Fruit fly (Drosophila melanogaster) whole organism, embryonic: Measurements from ENCODE around the gene Sap130.
A peak's percentile ranks its signal among the peaks of the same experiment; 100 is the strongest.

Source experiments
- ATbp ChIP-seq: fragments of 200-800 bp; sonication (Bioruptor generic); optimal IDR thresholded peaks from 2 replicates; lab custom pipeline; 2017; ENCODE audit warnings: missing biosample characterization, mild to moderate bottlenecking, missing genetic modification characterization, missing genetic modification reagents
- Atf6 ChIP-seq: fragments of 200-800 bp; sonication (Bioruptor generic); IDR thresholded peaks from 2 replicates; pipeline ENCODE4 v1.3.6; 2022; ENCODE audit warnings: missing biosample characterization, missing genetic modification characterization
- Bdp1 ChIP-seq: fragments of 200-800 bp; sonication (Bioruptor generic); optimal IDR thresholded peaks from 3 replicates; lab custom pipeline; 2016; ENCODE audit warnings: missing biosample characterization, missing genetic modification characterization
- CG10267 ChIP-seq: fragments of 200-800 bp; sonication (Bioruptor generic); optimal IDR thresholded peaks from 2 replicates; lab custom pipeline; 2018; ENCODE audit warnings: missing biosample characterization, mild to moderate bottlenecking, missing genetic modification characterization, moderate library complexity
- CG10431 ChIP-seq: fragments of 200-800 bp; sonication (Bioruptor generic); optimal IDR thresholded peaks from 3 replicates; lab custom pipeline; 2018; ENCODE audit warnings: missing biosample characterization, mild to moderate bottlenecking, missing genetic modification characterization
- CG1529 ChIP-seq: fragments of 200-800 bp; sonication (Bioruptor generic); optimal IDR thresholded peaks from 3 replicates; lab custom pipeline; 2018; ENCODE audit warnings: missing biosample characterization, missing genetic modification characterization
- CG15696 ChIP-seq: fragments of 200-800 bp; sonication (Bioruptor generic); optimal IDR thresholded peaks from 2 replicates; lab custom pipeline; 2019; ENCODE audit warnings: missing biosample characterization, mild to moderate bottlenecking, missing genetic modification characterization, moderate library complexity
- CG16813 ChIP-seq: fragments of 200-800 bp; sonication (Bioruptor generic); IDR thresholded peaks from 3 replicates; pipeline ENCODE4 v1.3.6; 2022; ENCODE audit warnings: missing biosample characterization, missing genetic modification characterization; ENCODE audit not compliant: partially characterized antibody
- CG17912 ChIP-seq: fragments of 200-800 bp; sonication (Bioruptor generic); optimal IDR thresholded peaks from 2 replicates; lab custom pipeline; 2018; ENCODE audit warnings: missing biosample characterization, mild to moderate bottlenecking, missing genetic modification characterization
- CG1792 ChIP-seq: fragments of 200-800 bp; sonication (Bioruptor generic); optimal IDR thresholded peaks from 2 replicates; lab custom pipeline; 2016; ENCODE audit warnings: missing biosample characterization, missing genetic modification characterization
- CG18619 ChIP-seq: fragments of 200-800 bp; sonication (Bioruptor generic); optimal IDR thresholded peaks from 3 replicates; lab custom pipeline; 2017; ENCODE audit warnings: missing biosample characterization, mild to moderate bottlenecking, missing genetic modification characterization
- CG2202 ChIP-seq: fragments of 200-800 bp; sonication (Bioruptor generic); optimal IDR thresholded peaks from 2 replicates; lab custom pipeline; 2018; ENCODE audit warnings: missing biosample characterization, mild to moderate bottlenecking, missing genetic modification characterization
- CG31365 ChIP-seq: fragments of 200-800 bp; sonication (Bioruptor generic); optimal IDR thresholded peaks from 2 replicates; lab custom pipeline; 2018; ENCODE audit warnings: missing biosample characterization, mild to moderate bottlenecking, missing genetic modification characterization
- CG4282 ChIP-seq: fragments of 200-800 bp; sonication (Bioruptor generic); optimal IDR thresholded peaks from 2 replicates; lab custom pipeline; 2016; ENCODE audit warnings: missing biosample characterization, missing genetic modification characterization
- CG4617 ChIP-seq: fragments of 200-800 bp; sonication (Bioruptor generic); optimal IDR thresholded peaks from 3 replicates; lab custom pipeline; 2016; ENCODE audit warnings: missing biosample characterization, missing genetic modification characterization, borderline replicate concordance
- CG6813 ChIP-seq: fragments of 200-800 bp; sonication (Bioruptor generic); optimal IDR thresholded peaks from 2 replicates; lab custom pipeline; 2017; ENCODE audit warnings: missing biosample characterization, missing genetic modification characterization, mild to moderate bottlenecking, moderate library complexity, missing genetic modification reagents
- CG9609 ChIP-seq: fragments of 200-800 bp; sonication (Bioruptor generic); optimal IDR thresholded peaks from 3 replicates; lab custom pipeline; 2016; ENCODE audit warnings: missing biosample characterization, missing genetic modification characterization
- CkIIα-i1 ChIP-seq: fragments of 200-800 bp; sonication (Bioruptor generic); IDR thresholded peaks from 2 replicates; pipeline ENCODE4 v1.3.6; 2022; ENCODE audit warnings: missing biosample characterization, missing genetic modification characterization
- D19A ChIP-seq: fragments of 200-800 bp; optimal IDR thresholded peaks from 3 replicates; lab custom pipeline; 2019; ENCODE audit warnings: missing biosample characterization, mild to moderate bottlenecking, missing genetic modification characterization, moderate library complexity
- Dbx ChIP-seq: fragments of 200-800 bp; sonication (Bioruptor generic); IDR thresholded peaks from 3 replicates; pipeline ENCODE4 v1.3.6; 2022; ENCODE audit warnings: missing biosample characterization, missing genetic modification characterization
- Fer3 ChIP-seq: fragments of 200-800 bp; sonication (Bioruptor generic); optimal IDR thresholded peaks from 2 replicates; lab custom pipeline; 2018; ENCODE audit warnings: missing biosample characterization, mild to moderate bottlenecking, missing genetic modification characterization, moderate library complexity
- GATAe ChIP-seq: fragments of 200-800 bp; sonication (Bioruptor generic); conservative IDR thresholded peaks from 2 replicates; pipeline ENCODE4 v1.3.6; 2022; ENCODE audit warnings: missing biosample characterization, missing genetic modification characterization
- HHEX ChIP-seq: fragments of 200-800 bp; sonication (Bioruptor generic); optimal IDR thresholded peaks from 3 replicates; lab custom pipeline; 2017; ENCODE audit warnings: missing biosample characterization, mild to moderate bottlenecking, missing genetic modification characterization, missing genetic modification reagents
- Lpt ChIP-seq: fragments of >200 bp; optimal IDR thresholded peaks from 2 replicates; lab custom pipeline; 2018; ENCODE audit warnings: missing biosample characterization, missing genetic modification characterization
- Neu2 ChIP-seq: fragments of 200-800 bp; sonication (Bioruptor generic); optimal IDR thresholded peaks from 3 replicates; lab custom pipeline; 2016; ENCODE audit warnings: missing biosample characterization, missing genetic modification characterization, borderline replicate concordance
- Opbp ChIP-seq: fragments of 200-800 bp; sonication (Bioruptor generic); IDR thresholded peaks from 3 replicates; pipeline ENCODE4 v1.3.6; 2022; ENCODE audit warnings: missing biosample characterization, missing genetic modification characterization; ENCODE audit not compliant: partially characterized antibody
- PHDP ChIP-seq: fragments of 200-800 bp; sonication (Bioruptor generic); optimal IDR thresholded peaks from 3 replicates; lab custom pipeline; 2018; ENCODE audit warnings: missing biosample characterization, mild to moderate bottlenecking, missing genetic modification characterization, moderate library complexity
- Pdp1 ChIP-seq, 2 experiments: fragments of 200-800 bp; sonication (Bioruptor generic); optimal IDR thresholded peaks; 3 replicates each; lab custom pipeline; 2016; ENCODE audit warnings: missing biosample characterization in 2 of 2, missing genetic modification characterization in 2 of 2, mild to moderate bottlenecking in 1 of 2, moderate library complexity in 1 of 2
- Vsx1 ChIP-seq: fragments of 200-800 bp; sonication (Bioruptor generic); optimal IDR thresholded peaks from 2 replicates; lab custom pipeline; 2017; ENCODE audit warnings: missing biosample characterization, mild to moderate bottlenecking, missing genetic modification characterization, missing genetic modification reagents
- al ChIP-seq: fragments of 200-800 bp; sonication (Bioruptor generic); IDR thresholded peaks from 2 replicates; pipeline ENCODE4 v1.3.6; 2022; ENCODE audit warnings: missing biosample characterization, missing genetic modification characterization
- bbx ChIP-seq: fragments of 200-800 bp; sonication (Bioruptor generic); IDR thresholded peaks from 2 replicates; pipeline ENCODE4 v1.3.6; 2022; ENCODE audit warnings: missing biosample characterization, missing genetic modification characterization; ENCODE audit not compliant: partially characterized antibody
- br ChIP-seq: fragments of >200 bp; optimal IDR thresholded peaks from 2 replicates; lab custom pipeline; 2017
- chm ChIP-seq: fragments of 200-800 bp; sonication (Bioruptor generic); IDR thresholded peaks from 2 replicates; pipeline ENCODE4 v1.3.6; 2022; ENCODE audit warnings: missing biosample characterization, missing genetic modification characterization
- crc ChIP-seq: fragments of 200-800 bp; sonication (Bioruptor generic); optimal IDR thresholded peaks from 2 replicates; lab custom pipeline; 2016; ENCODE audit warnings: missing biosample characterization, missing genetic modification characterization
- fd64A ChIP-seq: fragments of 200-800 bp; sonication (Bioruptor generic); optimal IDR thresholded peaks from 3 replicates; lab custom pipeline; 2018; ENCODE audit warnings: missing biosample characterization, mild to moderate bottlenecking, missing genetic modification characterization
- gcm ChIP-seq: fragments of 200-800 bp; sonication (Bioruptor generic); optimal IDR thresholded peaks from 2 replicates; lab custom pipeline; 2019; ENCODE audit warnings: missing biosample characterization, mild to moderate bottlenecking, missing genetic modification characterization, moderate library complexity
- gem ChIP-seq: fragments of 200-800 bp; sonication (Bioruptor generic); optimal IDR thresholded peaks from 2 replicates; lab custom pipeline; 2019; ENCODE audit warnings: missing biosample characterization, mild to moderate bottlenecking, missing genetic modification characterization, moderate library complexity
- gsb ChIP-seq: fragments of 200-800 bp; sonication (Bioruptor generic); IDR thresholded peaks from 2 replicates; pipeline ENCODE4 v1.3.6; 2022; ENCODE audit warnings: missing biosample characterization, missing genetic modification characterization
- gt ChIP-seq: fragments of 200-800 bp; sonication (Bioruptor generic); IDR thresholded peaks from 2 replicates; pipeline ENCODE4 v1.3.6; 2022; ENCODE audit warnings: missing biosample characterization, missing genetic modification characterization
- inv ChIP-seq: fragments of 200-800 bp; sonication (Bioruptor generic); IDR thresholded peaks from 2 replicates; pipeline ENCODE4 v1.3.6; 2022; ENCODE audit warnings: missing biosample characterization, missing genetic modification characterization; ENCODE audit not compliant: partially characterized antibody
- jing ChIP-seq: fragments of 200-800 bp; sonication (Bioruptor generic); optimal IDR thresholded peaks from 2 replicates; lab custom pipeline; 2018; ENCODE audit warnings: missing biosample characterization, mild to moderate bottlenecking, missing genetic modification characterization
- ken ChIP-seq: fragments of 200-800 bp; sonication (Bioruptor generic); IDR thresholded peaks from 3 replicates; pipeline ENCODE4 v1.3.6; 2022; ENCODE audit warnings: missing biosample characterization, missing genetic modification characterization
- mirr ChIP-seq: fragments of 200-800 bp; sonication (Bioruptor generic); optimal IDR thresholded peaks from 3 replicates; lab custom pipeline; 2018; ENCODE audit warnings: missing biosample characterization, mild to moderate bottlenecking, missing genetic modification characterization
- pb ChIP-seq: fragments of 200-800 bp; sonication (Bioruptor generic); optimal IDR thresholded peaks from 3 replicates; lab custom pipeline; 2016; ENCODE audit warnings: missing biosample characterization, missing genetic modification characterization
- repo ChIP-seq: fragments of 200-800 bp; sonication (Bioruptor generic); optimal IDR thresholded peaks from 2 replicates; lab custom pipeline; 2016; ENCODE audit warnings: missing biosample characterization, missing genetic modification characterization
- sob ChIP-seq: fragments of 200-800 bp; sonication (Bioruptor generic); IDR thresholded peaks from 2 replicates; pipeline ENCODE4 v1.3.6; 2022; ENCODE audit warnings: missing biosample characterization, missing genetic modification characterization
- toy ChIP-seq: fragments of 200-800 bp; sonication (Bioruptor generic); IDR thresholded peaks from 2 replicates; pipeline ENCODE4 v1.3.6; 2022; ENCODE audit warnings: missing biosample characterization, missing genetic modification characterization
- trh ChIP-seq: fragments of 200-800 bp; sonication (Bioruptor generic); optimal IDR thresholded peaks from 2 replicates; lab custom pipeline; 2016; ENCODE audit warnings: missing biosample characterization, missing genetic modification characterization
- unpg ChIP-seq: fragments of 200-800 bp; sonication (Bioruptor generic); optimal IDR thresholded peaks from 3 replicates; lab custom pipeline; 2018; ENCODE audit warnings: missing biosample characterization, mild to moderate bottlenecking, missing genetic modification characterization, moderate library complexity
- wdn ChIP-seq: fragments of 200-800 bp; sonication (Bioruptor generic); IDR thresholded peaks from 2 replicates; pipeline ENCODE4 v1.3.6; 2022; ENCODE audit warnings: missing biosample characterization, missing genetic modification characterization
- zen2 ChIP-seq: fragments of 200-800 bp; sonication (Bioruptor generic); IDR thresholded peaks from 3 replicates; pipeline ENCODE4 v1.3.6; 2022; ENCODE audit warnings: missing biosample characterization, missing genetic modification characterization; ENCODE audit not compliant: partially characterized antibody

The Sap130 gene

DNA sequence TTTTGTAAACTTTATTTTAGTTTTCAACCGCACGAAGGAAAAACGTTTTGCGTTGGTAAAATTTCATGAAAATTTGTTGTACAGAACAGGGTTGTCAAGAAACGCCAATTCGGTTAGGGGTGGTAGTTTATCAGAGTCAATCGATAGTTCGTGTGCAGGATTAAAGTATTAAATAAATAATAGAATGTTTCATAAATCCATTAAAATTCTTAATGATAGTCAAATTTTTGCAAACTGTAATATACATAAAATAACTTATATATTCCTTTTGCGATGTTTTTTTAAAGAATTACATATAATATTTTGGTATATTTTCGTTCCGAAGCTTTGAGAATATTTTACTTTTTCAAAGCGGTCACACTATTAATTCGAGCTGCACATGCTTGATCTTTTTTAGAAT lies 8.2 kb downstream of the Sap130 start, which contains the start of the genes Sf3a2 and CG42588 (continued):
- TF ChIP-seq Atf6 (GFP tag; lab: Robert Waterston, UW) = peak; percentile 76; the same call in 1 of the 2 replicates
- no peak for TF ChIP-seq jing
- TF ChIP-seq fd64A = no peak
- TF ChIP-seq CG16813 (GFP tag; lab: Robert Waterston, UW) = peak; percentile 83
- TF ChIP-seq CG1792 (GFP tag; lab: Kevin White, UChicago) = peak; percentile 17
- TF ChIP-seq CG15696 (tag; lab: Kevin White, UChicago) = peak; percentile 78
- no peak for TF ChIP-seq Vsx1 (GFP tag; lab: Kevin White, UChicago)
- no peak for TF ChIP-seq CG4282 (GFP tag; lab: Kevin White, UChicago)
- no peak for TF ChIP-seq pb (GFP tag; lab: Kevin White, UChicago)
- TF ChIP-seq chm (GFP tag; lab: Robert Waterston, UW) = peak; percentile 57; the same call in 1 of the 2 replicates
- no peak for TF ChIP-seq CkIIα-i1 (GFP tag; lab: Robert Waterston, UW)
- TF ChIP-seq CG10267 = peak; percentile 78
- no peak for TF ChIP-seq Fer3 (tag; lab: Kevin White, UChicago)
- TF ChIP-seq PHDP (tag; lab: Kevin White, UChicago) = peak; percentile 71
- no peak for TF ChIP-seq Neu2
- no peak for TF ChIP-seq mirr
- TF ChIP-seq Lpt = no peak
- peak; percentile 2 to 37 for TF ChIP-seq Pdp1 (GFP tag; optimal IDR thresholded peaks at IDR 0.05; lab: Kevin White, UChicago)
- no peak for TF ChIP-seq repo
- TF ChIP-seq inv (GFP tag; lab: Robert Waterston, UW) = peak; percentile 80
- TF ChIP-seq ATbp (GFP tag; lab: Kevin White, UChicago) = no peak
- peak; percentile 41 for TF ChIP-seq unpg (GFP tag; lab: Kevin White, UChicago)
- TF ChIP-seq CG2202 = peak; percentile 2
- peak; percentile 74 for TF ChIP-seq bbx (GFP tag; lab: Robert Waterston, UW)
- no peak for TF ChIP-seq br
- peak; percentile 47 for TF ChIP-seq Bdp1 (GFP tag; lab: Kevin White, UChicago)
- TF ChIP-seq CG10431 = no peak
- TF ChIP-seq Dbx = peak; percentile 83
- TF ChIP-seq sob (GFP tag; lab: Robert Waterston, UW) = peak; percentile 69; the same call in 1 of the 2 replicates
- TF ChIP-seq CG18619 = peak; percentile 19
- no peak for TF ChIP-seq trh (GFP tag; lab: Kevin White, UChicago)
- TF ChIP-seq crc (GFP tag; lab: Kevin White, UChicago) = no peak
- TF ChIP-seq CG31365 (tag; lab: Kevin White, UChicago) = no peak
- peak; percentile 72 for TF ChIP-seq gem (tag; lab: Kevin White, UChicago)
- peak; percentile 80 for TF ChIP-seq CG4617 (GFP tag; lab: Kevin White, UChicago)
- TF ChIP-seq gsb (GFP tag; lab: Robert Waterston, UW) = no peak
- peak; percentile 12 for TF ChIP-seq gcm (GFP tag; lab: Kevin White, UChicago)
- peak; percentile 76 for TF ChIP-seq Opbp (GFP tag; lab: Robert Waterston, UW)
- TF ChIP-seq GATAe (GFP tag; lab: Robert Waterston, UW) = no peak
- TF ChIP-seq CG9609 (GFP tag; lab: Kevin White, UChicago) = peak; percentile 10
- no peak for TF ChIP-seq HHEX
- TF ChIP-seq zen2 (GFP tag; lab: Robert Waterston, UW) = no peak; the same call in 2 of the 3 replicates
- TF ChIP-seq al (GFP tag; lab: Robert Waterston, UW) = peak; percentile 66
- no peak for TF ChIP-seq CG17912
- no peak for TF ChIP-seq toy (GFP tag; lab: Robert Waterston, UW)
- no peak for TF ChIP-seq CG6813 (GFP tag; lab: Kevin White, UChicago)
- TF ChIP-seq ken (GFP tag; lab: Robert Waterston, UW) = peak; percentile 63; the same call in 1 of the 3 replicates
- no peak for TF ChIP-seq wdn (GFP tag; lab: Robert Waterston, UW)
- no peak for TF ChIP-seq gt (GFP tag; lab: Robert Waterston, UW)
- no peak for TF ChIP-seq CG1529 (GFP tag; lab: Kevin White, UChicago)
- peak; percentile 36 for TF ChIP-seq D19A (tag; lab: Kevin White, UChicago)
